Worm (Caenorhabditis elegans): ENCODE data around the gene ser-4.

Gene ser-4

ce11 chrIII:1733001-1733400, at the start of gene ser-4:
ser-4 (minus strand) TSS chrIII:1733101.
- peak; percentile 41; the same call in 1 of the 2 replicates for TF ChIP-seq zfh-2 (GFP tag; conservative IDR thresholded peaks at IDR 0.05)
- no peak for TF ChIP-seq hrde-1 (tag; optimal IDR thresholded peaks at IDR 0.05; ENCODE audit: borderline replicate concordance)
- no peak for TF ChIP-seq aptf-3 (GFP tag; IDR thresholded peaks at IDR 0.05)

ce11 chrIII:1777969-1778368, 45.1 kb upstream of the ser-4 start, which contains the start of gene Y39A3CL.4:
Y39A3CL.4 (minus strand) TSS chrIII:1778069.
- TF ChIP-seq akir-1 (GFP tag; optimal IDR thresholded peaks at IDR 0.05) (no peak), zim-3 (tag; optimal IDR thresholded peaks at IDR 0.05) (no peak), unc-62 (GFP tag; optimal IDR thresholded peaks at IDR 0.05) (no peak), fkh-3 (tag; optimal IDR thresholded peaks at IDR 0.05) (no peak)

- no peak for TF ChIP-seq athp-1 (tag; optimal IDR thresholded peaks at IDR 0.05)
- peak; percentile 62 for TF ChIP-seq lsl-1 (GFP tag; optimal IDR thresholded peaks at IDR 0.05)
- TF ChIP-seq efl-1 (GFP tag; optimal IDR thresholded peaks at IDR 0.05), result peak; percentile 26
- TF ChIP-seq lin-54 (GFP tag; optimal IDR thresholded peaks at IDR 0.05), result peak; percentile 35
Measured at ce11 chrIII:1777468-1777867, 44.6 kb upstream of the ser-4 start, which contains the start of gene Y39A3CL.3. Y39A3CL.3 (plus strand) TSS chrIII:1777802.

ce11 chrIII:1769993-1770392, 37.1 kb upstream of the ser-4 start, which contains the start of gene tbx-43:
tbx-43 (minus strand) TSS chrIII:1770093.
- TF ChIP-seq him-1 (tag; optimal IDR thresholded peaks at IDR 0.05), result no peak

- TF ChIP-seq ceh-91 (GFP tag; IDR thresholded peaks at IDR 0.05), result no peak
- TF ChIP-seq ceh-58 (GFP tag; IDR thresholded peaks at IDR 0.05), result no peak
- TF ChIP-seq C06A6.2 (GFP tag; conservative IDR thresholded peaks at IDR 0.05), result no peak
- TF ChIP-seq attf-6 (GFP tag; IDR thresholded peaks at IDR 0.05), result no peak
- no peak for TF ChIP-seq akir-1 (GFP tag; optimal IDR thresholded peaks at IDR 0.05)
- TF ChIP-seq ceh-40 (GFP tag; IDR thresholded peaks at IDR 0.05), result no peak
- TF ChIP-seq egl-44 (GFP tag; IDR thresholded peaks at IDR 0.05), result no peak
- TF ChIP-seq T07F8.4 (tag; optimal IDR thresholded peaks at IDR 0.05), result no peak
- TF ChIP-seq T26A5.8 (tag; optimal IDR thresholded peaks at IDR 0.05), result no peak
- peak; percentile 52; the same call in 1 of the 2 replicates for TF ChIP-seq egrh-3 (GFP tag; IDR thresholded peaks at IDR 0.05)
- no peak for TF ChIP-seq nhr-90 (tag; optimal IDR thresholded peaks at IDR 0.05)
- TF ChIP-seq zfh-2 (GFP tag; conservative IDR thresholded peaks at IDR 0.05), result peak; percentile 84
- no peak for TF ChIP-seq B0261.1 (tag; optimal IDR thresholded peaks at IDR 0.05)
- no peak for TF ChIP-seq ztf-22 (GFP tag; optimal IDR thresholded peaks at IDR 0.05)
Measured at ce11 chrIII:1764463-1764862, 31.6 kb upstream of the ser-4 start.

ce11 chrIII:1763222-1763621, 30.3 kb upstream of the ser-4 start, which contains the start of gene cnc-6:
cnc-6 (plus strand) TSS chrIII:1763522.
- no peak for TF ChIP-seq K11D2.4 (GFP tag; IDR thresholded peaks at IDR 0.05)
- TF ChIP-seq nhr-27 (tag; optimal IDR thresholded peaks at IDR 0.05), result no peak
- TF ChIP-seq ccch-3 (GFP tag; optimal IDR thresholded peaks at IDR 0.05), result no peak
- no peak for TF ChIP-seq let-607 (tag; optimal IDR thresholded peaks at IDR 0.05)
- no peak for TF ChIP-seq Y56A3A.18 (GFP tag; IDR thresholded peaks at IDR 0.05)
- TF ChIP-seq rpc-1 (optimal IDR thresholded peaks at IDR 0.05), result no peak
- no peak for TF ChIP-seq rpc-1 (tag; optimal IDR thresholded peaks at IDR 0.05)
- no peak for TF ChIP-seq snpc-4 (GFP tag; optimal IDR thresholded peaks at IDR 0.05)
- TF ChIP-seq snpc-4 (tag; optimal IDR thresholded peaks at IDR 0.05), result no peak
- no peak for TF ChIP-seq pbrm-1 (GFP tag; IDR thresholded peaks at IDR 0.05)
- TF ChIP-seq hmg-1.2 (GFP tag; IDR thresholded peaks at IDR 0.05), result no peak

Measured in whole organism, young adult.